ENCODE assay signal across 5 worm cellular contexts in the genomic region with DNA sequence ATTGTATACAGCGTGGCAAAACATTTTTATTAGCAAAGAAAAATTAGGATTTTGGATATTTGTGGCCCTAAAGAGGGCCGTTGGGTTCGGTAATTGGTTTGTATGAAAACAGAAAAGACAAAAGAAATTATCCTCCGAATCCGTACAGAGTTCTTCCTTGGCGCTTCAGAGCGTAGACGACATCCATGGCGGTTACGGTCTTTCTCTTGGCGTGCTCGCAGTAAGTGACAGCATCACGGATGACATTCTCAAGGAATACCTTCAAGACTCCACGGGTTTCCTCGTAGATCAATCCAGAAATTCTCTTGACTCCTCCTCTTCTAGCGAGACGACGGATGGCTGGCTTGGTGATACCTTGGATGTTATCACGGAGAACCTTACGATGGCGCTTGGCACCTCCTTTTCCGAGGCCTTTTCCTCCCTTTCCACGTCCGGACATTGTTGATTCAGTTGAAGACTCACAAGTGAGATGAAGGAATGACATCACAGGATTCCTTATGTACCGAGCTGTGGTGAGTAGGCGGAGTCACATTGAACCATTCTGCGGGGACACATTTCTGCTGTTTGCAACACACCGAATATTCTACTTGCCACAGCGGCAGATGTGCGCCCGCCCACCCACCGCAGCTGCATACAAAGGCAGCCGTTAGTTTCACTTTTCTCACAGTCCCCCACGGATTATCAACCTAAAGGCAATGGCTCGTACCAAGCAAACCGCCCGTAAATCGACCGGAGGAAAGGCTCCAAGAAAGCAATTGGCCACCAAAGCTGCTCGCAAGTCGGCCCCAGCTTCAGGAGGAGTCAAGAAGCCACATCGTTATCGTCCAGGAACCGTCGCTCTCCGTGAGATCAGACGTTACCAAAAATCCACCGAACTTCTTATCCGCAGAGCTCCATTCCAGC.
TF ChIP-seq lines count a peak whose summit lies in the region.

A gene (minus strand): TSS at position 439 of the 903 bp plus-strand sequence.
A gene (plus strand): TSS at position 696 of the 903 bp plus-strand sequence.

TF ChIP-seq in whole organism, L1 larva, 84 proteins besides CTCF, POLR2A, EP300 and RAD21 (continues in another document):
- peak; percentile 8 to 28 for TF ChIP-seq efl-1 (optimal IDR thresholded peaks at IDR 0.05; lab: Kevin White, UChicago)
- no peak for TF ChIP-seq efl-1 (GFP tag; optimal IDR thresholded peaks at IDR 0.05 in 1 of 2; lab: Kevin White, UChicago)
- peak; percentile 43 for TF ChIP-seq nhr-20 (tag; optimal IDR thresholded peaks at IDR 0.05; lab: Kevin White, UChicago)
- no peak for TF ChIP-seq alr-1 (tag; optimal IDR thresholded peaks at IDR 0.05; lab: Kevin White, UChicago; ENCODE audit: borderline replicate concordance)
- no peak for TF ChIP-seq ces-1 (GFP tag; optimal IDR thresholded peaks at IDR 0.05; lab: Kevin White, UChicago)
- no peak for TF ChIP-seq blmp-1 (tag; optimal IDR thresholded peaks at IDR 0.05; lab: Kevin White, UChicago)
- TF ChIP-seq irx-1 (tag; optimal IDR thresholded peaks at IDR 0.05; lab: Kevin White, UChicago), result no peak
- peak; percentile 47; the same call in 1 of the 2 replicates for TF ChIP-seq grh-1 (GFP tag; IDR thresholded peaks at IDR 0.05; lab: Robert Waterston, UW)
- TF ChIP-seq nhr-84 (tag; optimal IDR thresholded peaks at IDR 0.05; lab: Kevin White, UChicago), result no peak
- TF ChIP-seq ama-1 (optimal IDR thresholded peaks at IDR 0.05; lab: Kevin White, UChicago), result no peak
- no peak for TF ChIP-seq lir-3 (tag; optimal IDR thresholded peaks at IDR 0.05; lab: Kevin White, UChicago; ENCODE audit: poor library complexity)
- TF ChIP-seq rnt-1 (tag; optimal IDR thresholded peaks at IDR 0.05; lab: Kevin White, UChicago), result peak; percentile 31
- TF ChIP-seq elt-2 (tag; optimal IDR thresholded peaks at IDR 0.05; lab: Kevin White, UChicago), result no peak
- TF ChIP-seq fkh-10 (GFP tag; optimal IDR thresholded peaks at IDR 0.05; lab: Kevin White, UChicago), result no peak
- TF ChIP-seq mep-1 (tag; optimal IDR thresholded peaks at IDR 0.05; lab: Kevin White, UChicago), result peak; percentile 58
- TF ChIP-seq unc-62 (GFP tag; optimal IDR thresholded peaks at IDR 0.05; lab: Kevin White, UChicago), result no peak

TF ChIP-seq in whole organism, L3 larva, 47 proteins besides CTCF, POLR2A, EP300 and RAD21 (continues in another document):
- TF ChIP-seq daf-12 (tag; optimal IDR thresholded peaks at IDR 0.05; lab: Kevin White, UChicago), result no peak
- TF ChIP-seq ztf-11 (tag; optimal IDR thresholded peaks at IDR 0.05; lab: Kevin White, UChicago), result no peak
- TF ChIP-seq R02D3.7 (tag; optimal IDR thresholded peaks at IDR 0.05; lab: Kevin White, UChicago), result no peak
- no peak for TF ChIP-seq sea-2 (GFP tag; optimal IDR thresholded peaks at IDR 0.05; lab: Kevin White, UChicago)
- no peak for TF ChIP-seq egl-27 (tag; optimal IDR thresholded peaks at IDR 0.05; lab: Kevin White, UChicago)
- TF ChIP-seq nhr-77 (tag; optimal IDR thresholded peaks at IDR 0.05; lab: Kevin White, UChicago), result no peak
- TF ChIP-seq ZK546.5 (tag; optimal IDR thresholded peaks at IDR 0.05; lab: Kevin White, UChicago), result no peak
- TF ChIP-seq nhr-76 (tag; optimal IDR thresholded peaks at IDR 0.05; lab: Kevin White, UChicago), result no peak
- no peak for TF ChIP-seq nhr-11 (tag; optimal IDR thresholded peaks at IDR 0.05; lab: Kevin White, UChicago)
- no peak for TF ChIP-seq elt-3 (tag; optimal IDR thresholded peaks at IDR 0.05; lab: Kevin White, UChicago)
- peak; percentile 27 for TF ChIP-seq elt-2 (tag; optimal IDR thresholded peaks at IDR 0.05; lab: Kevin White, UChicago)
- TF ChIP-seq snpc-4 (tag; optimal IDR thresholded peaks at IDR 0.05; lab: Kevin White, UChicago), result peak; percentile 6
- TF ChIP-seq nhr-43 (tag; optimal IDR thresholded peaks at IDR 0.05; lab: Kevin White, UChicago; ENCODE audit: poor library complexity, severe bottlenecking), result peak; percentile 51
- TF ChIP-seq nhr-25 (tag; optimal IDR thresholded peaks at IDR 0.05; lab: Kevin White, UChicago), result peak; percentile 90
- no peak for TF ChIP-seq skn-1 (tag; optimal IDR thresholded peaks at IDR 0.05; lab: Kevin White, UChicago)
- no peak for TF ChIP-seq tbx-2 (tag; optimal IDR thresholded peaks at IDR 0.05; lab: Kevin White, UChicago)
- TF ChIP-seq lin-15B (tag; optimal IDR thresholded peaks at IDR 0.05; lab: Kevin White, UChicago), result peak; percentile 4

TF ChIP-seq in whole organism, early embryonic, 17 proteins besides CTCF, POLR2A, EP300 and RAD21 (continues in another document):
- TF ChIP-seq pes-1 (GFP tag; IDR thresholded peaks at IDR 0.05; lab: Robert Waterston, UW) (peak; percentile 84), aly-1 (tag; optimal IDR thresholded peaks at IDR 0.05; lab: Kevin White, UChicago) (peak; percentile 98), hmbx-1 (tag; optimal IDR thresholded peaks at IDR 0.05; lab: Kevin White, UChicago) (peak; percentile 70), tra-4 (tag; optimal IDR thresholded peaks at IDR 0.05; lab: Kevin White, UChicago) (peak; percentile 76), ceh-13 (GFP tag; optimal IDR thresholded peaks at IDR 0.05; lab: Kevin White, UChicago) (peak; percentile 45), flt-1 (GFP tag; IDR thresholded peaks at IDR 0.05; lab: Robert Waterston, UW) (peak; percentile 58), F13C5.2 (tag; optimal IDR thresholded peaks at IDR 0.05; lab: Kevin White, UChicago) (peak; percentile 47), ama-1 (optimal IDR thresholded peaks at IDR 0.05; lab: Kevin White, UChicago) (peak; percentile 98), B0310.2 (tag; optimal IDR thresholded peaks at IDR 0.05; lab: Kevin White, UChicago) (peak; percentile 67), ceh-36 (tag; optimal IDR thresholded peaks at IDR 0.05; lab: Kevin White, UChicago) (peak; percentile 77), tbx-37 (GFP tag; conservative IDR thresholded peaks at IDR 0.05; lab: Robert Waterston, UW) (no peak), tbx-11 (GFP tag; IDR thresholded peaks at IDR 0.05; lab: Robert Waterston, UW) (no peak; the same call in 1 of the 2 replicates), ets-7 (tag; optimal IDR thresholded peaks at IDR 0.05; lab: Kevin White, UChicago) (no peak), sea-1 (GFP tag; conservative IDR thresholded peaks at IDR 0.05; lab: Robert Waterston, UW) (peak; percentile 79), hnd-1 (tag; optimal IDR thresholded peaks at IDR 0.05; lab: Kevin White, UChicago) (no peak), hmg-4 (GFP tag; optimal IDR thresholded peaks at IDR 0.05; lab: Kevin White, UChicago) (peak; percentile 56)

TF ChIP-seq in whole organism, midembryonic, 9 proteins besides CTCF, POLR2A, EP300 and RAD21:
- TF ChIP-seq ztf-29 (GFP tag; IDR thresholded peaks at IDR 0.05; lab: Robert Waterston, UW) (no peak; the same call in 1 of the 2 replicates), med-1 (GFP tag; optimal IDR thresholded peaks at IDR 0.05; lab: Kevin White, UChicago; ENCODE audit: insufficient read depth) (no peak), T22C8.4 (GFP tag; IDR thresholded peaks at IDR 0.05; lab: Robert Waterston, UW) (0 out of 2 replicates have a peak, but pooled peaks have one; percentile 6), ztf-23 (GFP tag; IDR thresholded peaks at IDR 0.05; lab: Robert Waterston, UW) (peak; percentile 67; the same call in 1 of the 2 replicates), flt-1 (GFP tag; IDR thresholded peaks at IDR 0.05; lab: Robert Waterston, UW) (peak; percentile 90), tab-1 (GFP tag; IDR thresholded peaks at IDR 0.05; lab: Robert Waterston, UW) (no peak; the same call in 1 of the 2 replicates), cog-1 (tag; optimal IDR thresholded peaks at IDR 0.05; lab: Kevin White, UChicago) (peak; percentile 60)

TF ChIP-seq in whole organism, young adult, 124 proteins besides CTCF, POLR2A, EP300 and RAD21 (continues in another document):
- TF ChIP-seq sptf-2 (GFP tag; optimal IDR thresholded peaks at IDR 0.05; lab: Kevin White, UChicago), result no peak
- TF ChIP-seq Y56A3A.18 (GFP tag; IDR thresholded peaks at IDR 0.05; lab: Robert Waterston, UW), result no peak
- TF ChIP-seq hmg-20 (GFP tag; IDR thresholded peaks at IDR 0.05; lab: Robert Waterston, UW), result no peak
- peak; percentile 88 for TF ChIP-seq egl-44 (GFP tag; IDR thresholded peaks at IDR 0.05; lab: Robert Waterston, UW)
- peak; percentile 51 for TF ChIP-seq nhr-90 (tag; optimal IDR thresholded peaks at IDR 0.05; lab: Kevin White, UChicago)
- TF ChIP-seq pha-4 (tag; optimal IDR thresholded peaks at IDR 0.05; lab: Kevin White, UChicago), result no peak
- no peak for TF ChIP-seq ztf-28 (GFP tag; IDR thresholded peaks at IDR 0.05; lab: Robert Waterston, UW)
- peak; percentile 77 for TF ChIP-seq B0336.3 (GFP tag; IDR thresholded peaks at IDR 0.05; lab: Robert Waterston, UW)
- TF ChIP-seq mxl-1 (tag; optimal IDR thresholded peaks at IDR 0.05; lab: Kevin White, UChicago), result no peak
- TF ChIP-seq T07F8.4 (tag; optimal IDR thresholded peaks at IDR 0.05; lab: Kevin White, UChicago), result peak; percentile 31
- TF ChIP-seq F57C9.4 (tag; optimal IDR thresholded peaks at IDR 0.05; lab: Kevin White, UChicago), result no peak
- no peak for TF ChIP-seq nhr-120 (GFP tag; IDR thresholded peaks at IDR 0.05; lab: Robert Waterston, UW)
- TF ChIP-seq ceh-91 (GFP tag; IDR thresholded peaks at IDR 0.05; lab: Robert Waterston, UW), result no peak; the same call in 1 of the 2 replicates
- TF ChIP-seq tbx-9 (tag; optimal IDR thresholded peaks at IDR 0.05; lab: Kevin White, UChicago; ENCODE audit: borderline replicate concordance), result no peak
- TF ChIP-seq hrde-1 (tag; optimal IDR thresholded peaks at IDR 0.05; lab: Kevin White, UChicago; ENCODE audit: borderline replicate concordance), result peak; percentile 97
- peak; percentile 41 for TF ChIP-seq F57A8.1 (GFP tag; optimal IDR thresholded peaks at IDR 0.05; lab: Kevin White, UChicago)
- TF ChIP-seq lin-35 (GFP tag; optimal IDR thresholded peaks at IDR 0.05; lab: Kevin White, UChicago), result no peak
- TF ChIP-seq pbrm-1 (GFP tag; IDR thresholded peaks at IDR 0.05; lab: Robert Waterston, UW), result peak; percentile 69; the same call in 1 of the 2 replicates
- no peak for TF ChIP-seq F55B11.4 (tag; optimal IDR thresholded peaks at IDR 0.05; lab: Kevin White, UChicago; ENCODE audit: borderline replicate concordance, insufficient read depth)
- peak; percentile 75 for TF ChIP-seq ceh-40 (GFP tag; IDR thresholded peaks at IDR 0.05; lab: Robert Waterston, UW)
- no peak for TF ChIP-seq F22D6.2 (tag; optimal IDR thresholded peaks at IDR 0.05; lab: Kevin White, UChicago)
- TF ChIP-seq bed-2 (GFP tag; IDR thresholded peaks at IDR 0.05; lab: Robert Waterston, UW), result no peak
- peak; percentile 13 for TF ChIP-seq ceh-27 (GFP tag; optimal IDR thresholded peaks at IDR 0.05; lab: Kevin White, UChicago)
- TF ChIP-seq nhr-27 (tag; optimal IDR thresholded peaks at IDR 0.05; lab: Kevin White, UChicago), result no peak
- TF ChIP-seq egrh-3 (GFP tag; IDR thresholded peaks at IDR 0.05; lab: Robert Waterston, UW), result peak; percentile 51
- TF ChIP-seq snpc-3.4 (tag; optimal IDR thresholded peaks at IDR 0.05; lab: Kevin White, UChicago), result peak; percentile 51
- 0 out of 2 replicates have a peak, but pooled peaks have one; percentile 58 for TF ChIP-seq cebp-2 (GFP tag; IDR thresholded peaks at IDR 0.05; lab: Robert Waterston, UW)
- TF ChIP-seq nfya-2 (GFP tag; IDR thresholded peaks at IDR 0.05; lab: Robert Waterston, UW), result no peak
- TF ChIP-seq nhr-80 (tag; optimal IDR thresholded peaks at IDR 0.05; lab: Kevin White, UChicago), result no peak
